Worm (Caenorhabditis elegans): ENCODE data around the gene str-86.

Gene str-86

ce11 chrV:9013765-9014164 lies 30.3 kb upstream of the str-86 start, which contains the start of gene srh-201:
Gene srh-201, minus strand, starts transcription at chrV:9013865.
- TF ChIP-seq hnd-1 (tag; optimal IDR thresholded peaks at IDR 0.05) (no peak), ama-1 (optimal IDR thresholded peaks at IDR 0.05) (no peak), F13C5.2 (tag; optimal IDR thresholded peaks at IDR 0.05) (no peak), ceh-13 (GFP tag; optimal IDR thresholded peaks at IDR 0.05) (no peak), tbx-37 (GFP tag; conservative IDR thresholded peaks at IDR 0.05) (no peak), tbx-11 (GFP tag; IDR thresholded peaks at IDR 0.05) (no peak), aly-1 (tag; optimal IDR thresholded peaks at IDR 0.05) (no peak), ets-7 (tag; optimal IDR thresholded peaks at IDR 0.05) (no peak)

DNA sequence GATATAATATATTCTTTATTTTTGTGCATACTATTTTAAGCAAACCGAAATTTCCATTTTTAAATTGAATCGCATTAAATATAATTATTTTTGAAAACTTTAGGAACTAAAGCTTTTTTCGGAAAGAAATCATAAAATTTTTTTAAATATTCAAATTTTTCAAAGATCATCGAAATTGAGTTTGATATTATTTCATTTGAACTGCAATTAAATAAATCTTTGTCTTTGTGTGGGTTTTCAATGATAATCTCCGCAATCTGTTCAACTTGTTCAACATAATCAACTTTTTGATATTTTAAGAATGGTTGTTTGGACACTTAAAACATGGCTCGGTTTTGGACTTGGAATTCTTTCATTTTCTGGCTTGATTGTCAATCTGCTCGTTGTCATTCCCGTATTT lies 25.7 kb upstream of the str-86 start, which contains the start of gene srx-2:
Gene srx-2, plus strand, starts transcription at position 301 of the 400 bp plus-strand sequence.
- TF ChIP-seq sea-1 (GFP tag; conservative IDR thresholded peaks at IDR 0.05) (no peak), hnd-1 (tag; optimal IDR thresholded peaks at IDR 0.05) (no peak), scrt-1 (GFP tag; IDR thresholded peaks at IDR 0.05) (no peak), ceh-36 (tag; optimal IDR thresholded peaks at IDR 0.05) (no peak), tbx-37 (GFP tag; conservative IDR thresholded peaks at IDR 0.05) (no peak), ama-1 (optimal IDR thresholded peaks at IDR 0.05) (no peak), tbx-11 (GFP tag; IDR thresholded peaks at IDR 0.05) (no peak), aly-1 (tag; optimal IDR thresholded peaks at IDR 0.05) (no peak), F13C5.2 (tag; optimal IDR thresholded peaks at IDR 0.05) (no peak), pes-1 (GFP tag; IDR thresholded peaks at IDR 0.05) (no peak), hmg-4 (GFP tag; optimal IDR thresholded peaks at IDR 0.05) (no peak), tra-4 (tag; optimal IDR thresholded peaks at IDR 0.05) (no peak), B0310.2 (tag; optimal IDR thresholded peaks at IDR 0.05) (no peak)

ce11 chrV:9005243-9005642 lies 21.7 kb upstream of the str-86 start, which contains the start of gene srx-3:
Gene srx-3, plus strand, starts transcription at chrV:9005543.
- no peak for TF ChIP-seq pes-1 (GFP tag; IDR thresholded peaks at IDR 0.05)
- no peak for TF ChIP-seq flt-1 (GFP tag; IDR thresholded peaks at IDR 0.05)
- no peak for TF ChIP-seq ama-1 (optimal IDR thresholded peaks at IDR 0.05)
- TF ChIP-seq tbx-11 (GFP tag; IDR thresholded peaks at IDR 0.05), result no peak
- TF ChIP-seq sea-1 (GFP tag; conservative IDR thresholded peaks at IDR 0.05), result no peak
- no peak for TF ChIP-seq tbx-37 (GFP tag; conservative IDR thresholded peaks at IDR 0.05)
- TF ChIP-seq tra-4 (tag; optimal IDR thresholded peaks at IDR 0.05), result no peak
- TF ChIP-seq aly-1 (tag; optimal IDR thresholded peaks at IDR 0.05), result no peak
- no peak for TF ChIP-seq ceh-13 (GFP tag; optimal IDR thresholded peaks at IDR 0.05)
- TF ChIP-seq scrt-1 (GFP tag; IDR thresholded peaks at IDR 0.05), result no peak
- TF ChIP-seq B0310.2 (tag; optimal IDR thresholded peaks at IDR 0.05), result no peak
- no peak for TF ChIP-seq ets-7 (tag; optimal IDR thresholded peaks at IDR 0.05)
- no peak for TF ChIP-seq F13C5.2 (tag; optimal IDR thresholded peaks at IDR 0.05)
- TF ChIP-seq hmbx-1 (tag; optimal IDR thresholded peaks at IDR 0.05), result no peak

ce11 chrV:9003291-9003690 lies 19.8 kb upstream of the str-86 start, which contains the start of gene srx-1:
Gene srx-1, plus strand, starts transcription at chrV:9003672.
- no peak for TF ChIP-seq F13C5.2 (tag; optimal IDR thresholded peaks at IDR 0.05)

- TF ChIP-seq ceh-13 (GFP tag; optimal IDR thresholded peaks at IDR 0.05) (no peak), B0310.2 (tag; optimal IDR thresholded peaks at IDR 0.05) (no peak), hmg-4 (GFP tag; optimal IDR thresholded peaks at IDR 0.05) (no peak), tbx-11 (GFP tag; IDR thresholded peaks at IDR 0.05) (no peak), tra-4 (tag; optimal IDR thresholded peaks at IDR 0.05) (no peak)
These were observed 17.7 kb upstream of the str-86 start, which contains the start of gene F59E11.2 for ce11 chrV:9001175-9001574. Gene F59E11.2, plus strand, starts transcription at chrV:9001475.

DNA sequence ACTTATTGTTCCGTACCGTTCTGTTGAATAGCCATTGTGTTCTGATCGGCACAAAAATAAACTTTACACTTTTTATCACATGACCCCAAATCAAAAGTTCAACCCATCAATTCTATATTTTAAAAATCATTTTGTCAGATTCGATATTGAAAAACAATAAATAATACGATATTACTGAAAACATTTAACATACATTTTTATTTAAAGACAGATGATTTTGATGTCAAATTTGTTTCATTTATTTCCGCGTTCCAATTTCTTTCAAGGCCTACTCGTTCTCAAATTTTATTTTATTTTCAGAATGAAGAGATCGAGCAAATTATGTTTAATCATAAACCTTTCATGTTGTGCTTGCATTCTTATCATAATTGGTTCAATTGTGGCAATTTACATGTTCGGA lies 11.3 kb upstream of the str-86 start, which contains the start of gene F59E11.5:
Gene F59E11.5, plus strand, starts transcription at position 301 of the 400 bp plus-strand sequence.
- TF ChIP-seq hmbx-1 (tag; optimal IDR thresholded peaks at IDR 0.05) (no peak), scrt-1 (GFP tag; IDR thresholded peaks at IDR 0.05) (no peak), tbx-11 (GFP tag; IDR thresholded peaks at IDR 0.05) (no peak), ets-7 (tag; optimal IDR thresholded peaks at IDR 0.05) (no peak)

DNA sequence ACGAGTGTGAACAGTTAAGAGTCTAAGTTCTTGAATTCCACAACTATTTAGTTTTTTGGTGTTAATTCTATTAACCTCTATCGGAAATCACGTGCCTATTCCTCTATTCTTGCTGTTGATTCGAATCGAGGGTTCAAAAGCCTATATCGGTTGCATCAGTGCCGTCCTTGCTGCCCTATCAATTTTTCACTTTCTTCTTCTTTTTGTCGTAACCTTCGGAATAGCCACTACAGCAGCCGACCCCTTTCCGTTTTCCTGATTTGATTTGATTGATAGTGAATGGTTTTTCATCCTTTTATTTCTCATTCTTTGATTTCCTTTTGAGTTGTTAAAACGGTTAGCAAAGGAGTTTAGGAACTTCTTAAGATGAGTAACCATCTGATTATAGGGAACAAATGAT lies 10.8 kb upstream of the str-86 start:
- no peak for TF ChIP-seq tra-4 (tag; optimal IDR thresholded peaks at IDR 0.05)

ce11 chrV:8991679-8992078 lies 8.2 kb upstream of the str-86 start, which contains the start of gene F59E11.6:
Gene F59E11.6, plus strand, starts transcription at chrV:8991789.
- TF ChIP-seq sea-1 (GFP tag; conservative IDR thresholded peaks at IDR 0.05), result no peak
- no peak for TF ChIP-seq scrt-1 (GFP tag; IDR thresholded peaks at IDR 0.05)
- no peak for TF ChIP-seq B0310.2 (tag; optimal IDR thresholded peaks at IDR 0.05)
- no peak for TF ChIP-seq flt-1 (GFP tag; IDR thresholded peaks at IDR 0.05)
- TF ChIP-seq hnd-1 (tag; optimal IDR thresholded peaks at IDR 0.05), result no peak
- TF ChIP-seq ceh-13 (GFP tag; optimal IDR thresholded peaks at IDR 0.05), result no peak
- TF ChIP-seq aly-1 (tag; optimal IDR thresholded peaks at IDR 0.05), result no peak
- no peak for TF ChIP-seq ceh-36 (tag; optimal IDR thresholded peaks at IDR 0.05)
- TF ChIP-seq F13C5.2 (tag; optimal IDR thresholded peaks at IDR 0.05), result no peak
- no peak for TF ChIP-seq hmg-4 (GFP tag; optimal IDR thresholded peaks at IDR 0.05)
- TF ChIP-seq tbx-11 (GFP tag; IDR thresholded peaks at IDR 0.05), result no peak
- TF ChIP-seq ets-7 (tag; optimal IDR thresholded peaks at IDR 0.05), result no peak

ce11 chrV:8990194-8990649 lies 6.7 kb upstream of the str-86 start, which contains the start of gene F59E11.7:
Gene F59E11.7, plus strand, starts transcription at chrV:8990244.
- TF ChIP-seq hmbx-1 (tag; optimal IDR thresholded peaks at IDR 0.05) (no peak), tbx-37 (GFP tag; conservative IDR thresholded peaks at IDR 0.05) (no peak), ceh-36 (tag; optimal IDR thresholded peaks at IDR 0.05) (no peak), hnd-1 (tag; optimal IDR thresholded peaks at IDR 0.05) (no peak), aly-1 (tag; optimal IDR thresholded peaks at IDR 0.05) (no peak), flt-1 (GFP tag; IDR thresholded peaks at IDR 0.05) (no peak)

Data from whole organism, early embryonic.